Fruit fly (Drosophila melanogaster) whole organism, prepupa: ENCODE data around the gene Rac2.
A peak's percentile ranks its signal among the peaks of the same experiment; 100 is the strongest.

Experiments used
- Blimp-1 ChIP-seq: fragments of 200-800 bp; sonication (Bioruptor generic); optimal IDR thresholded peaks from 3 replicates; lab custom pipeline; 2017; ENCODE audit warnings: missing biosample characterization, missing genetic modification characterization, mild to moderate bottlenecking, moderate library complexity, missing genetic modification reagents
- CG10631 ChIP-seq: fragments of 200-800 bp; sonication (Bioruptor generic); optimal IDR thresholded peaks from 2 replicates; lab custom pipeline; 2016; ENCODE audit warnings: missing biosample characterization, missing genetic modification characterization
- CG11294 ChIP-seq: fragments of 200-800 bp; sonication (Bioruptor generic); IDR thresholded peaks from 2 replicates; pipeline ENCODE4 v1.3.6; 2022; ENCODE audit warnings: missing biosample characterization, missing genetic modification characterization
- CG11762 ChIP-seq: fragments of 200-800 bp; sonication (Bioruptor generic); optimal IDR thresholded peaks from 3 replicates; lab custom pipeline; 2016; ENCODE audit warnings: missing biosample characterization, missing genetic modification characterization; ENCODE audit not compliant: insufficient read depth
- CG11902 ChIP-seq: fragments of 200-800 bp; sonication (Bioruptor generic); optimal IDR thresholded peaks from 3 replicates; lab custom pipeline; 2016; ENCODE audit warnings: missing biosample characterization, missing genetic modification characterization
- CG15336 ChIP-seq: fragments of 200-800 bp; sonication (Bioruptor generic); IDR thresholded peaks from 2 replicates; pipeline ENCODE4 v1.3.6; 2022; ENCODE audit warnings: missing biosample characterization, missing genetic modification characterization
- CG16779 ChIP-seq: fragments of 200-800 bp; sonication (Bioruptor generic); optimal IDR thresholded peaks from 3 replicates; lab custom pipeline; 2017; ENCODE audit warnings: missing biosample characterization, mild to moderate bottlenecking, missing genetic modification characterization
- CG34406 ChIP-seq: fragments of 200-800 bp; sonication (Bioruptor generic); optimal IDR thresholded peaks from 3 replicates; lab custom pipeline; 2016; ENCODE audit warnings: missing biosample characterization, missing genetic modification characterization
- CG3919 ChIP-seq: fragments of 200-800 bp; sonication (Bioruptor generic); optimal IDR thresholded peaks from 3 replicates; lab custom pipeline; 2016; ENCODE audit warnings: missing biosample characterization, missing genetic modification characterization
- CG4318 ChIP-seq: fragments of 200-800 bp; sonication (Bioruptor generic); optimal IDR thresholded peaks from 3 replicates; lab custom pipeline; 2017; ENCODE audit warnings: missing biosample characterization, mild to moderate bottlenecking, missing genetic modification characterization
- CG6854 ChIP-seq: fragments of 200-800 bp; sonication (Bioruptor generic); optimal IDR thresholded peaks from 2 replicates; lab custom pipeline; 2017; ENCODE audit warnings: missing biosample characterization, mild to moderate bottlenecking, missing genetic modification characterization
- CG7368 ChIP-seq: fragments of 200-800 bp; sonication (Bioruptor generic); optimal IDR thresholded peaks from 3 replicates; lab custom pipeline; 2016; ENCODE audit warnings: missing biosample characterization, missing genetic modification characterization
- CG8319 ChIP-seq: fragments of 200-800 bp; sonication (Bioruptor generic); optimal IDR thresholded peaks from 3 replicates; lab custom pipeline; 2016; ENCODE audit warnings: missing biosample characterization, missing genetic modification characterization
- CG8632 ChIP-seq: fragments of 200-800 bp; sonication (Bioruptor generic); optimal IDR thresholded peaks from 3 replicates; lab custom pipeline; 2016; ENCODE audit warnings: missing biosample characterization, missing genetic modification characterization
- Eip75B ChIP-seq: fragments of 200-800 bp; sonication (Bioruptor generic); optimal IDR thresholded peaks from 3 replicates; lab custom pipeline; 2016; ENCODE audit warnings: missing biosample characterization, missing genetic modification characterization
- Eip78C ChIP-seq: fragments of 200-800 bp; sonication (Bioruptor generic); peaks from one replicate; lab custom pipeline; 2016; ENCODE audit warnings: missing biosample characterization, missing genetic modification characterization
- Eip93F ChIP-seq: fragments of 200-800 bp; sonication (Bioruptor generic); optimal IDR thresholded peaks from 2 replicates; lab custom pipeline; 2016; ENCODE audit warnings: missing biosample characterization, mild to moderate bottlenecking, missing genetic modification characterization
- Gug ChIP-seq: fragments of 200-800 bp; sonication (Bioruptor generic); IDR thresholded peaks from 2 replicates; pipeline ENCODE4 v1.3.6; 2022; ENCODE audit warnings: missing biosample characterization, missing genetic modification characterization
- Hr4 ChIP-seq: fragments of 200-800 bp; sonication (Bioruptor generic); optimal IDR thresholded peaks from 3 replicates; lab custom pipeline; 2016; ENCODE audit warnings: missing biosample characterization, missing genetic modification characterization
- Lpt ChIP-seq: fragments of 200-800 bp; sonication (Bioruptor generic); optimal IDR thresholded peaks from 3 replicates; lab custom pipeline; 2016; ENCODE audit warnings: missing biosample characterization, missing genetic modification characterization
- Sox102F ChIP-seq: fragments of 200-800 bp; sonication (Bioruptor generic); optimal IDR thresholded peaks from 2 replicates; lab custom pipeline; 2016; ENCODE audit warnings: missing biosample characterization, mild to moderate bottlenecking, missing genetic modification characterization
- Sox14 ChIP-seq: fragments of 200-800 bp; sonication (Bioruptor generic); optimal IDR thresholded peaks from 3 replicates; lab custom pipeline; 2016; ENCODE audit warnings: missing biosample characterization, missing genetic modification characterization
- acj6 ChIP-seq: fragments of 200-800 bp; sonication (Bioruptor generic); optimal IDR thresholded peaks from 3 replicates; lab custom pipeline; 2016; ENCODE audit warnings: missing biosample characterization, missing genetic modification characterization
- dsx ChIP-seq: fragments of 200-800 bp; optimal IDR thresholded peaks from 3 replicates; lab custom pipeline; 2019; ENCODE audit warnings: missing biosample characterization, mild to moderate bottlenecking, missing genetic modification characterization, moderate library complexity; ENCODE audit not compliant: poor library complexity, severe bottlenecking
- eg ChIP-seq: fragments of 200-800 bp; sonication (Bioruptor generic); IDR thresholded peaks from 3 replicates; pipeline ENCODE4 v1.3.6; 2022; ENCODE audit warnings: missing biosample characterization, missing genetic modification characterization
- esn ChIP-seq: fragments of 200-800 bp; sonication (Bioruptor generic); optimal IDR thresholded peaks from 2 replicates; lab custom pipeline; 2016; ENCODE audit warnings: missing biosample characterization, mild to moderate bottlenecking, missing genetic modification characterization, moderate library complexity
- fkh ChIP-seq: fragments of 200-800 bp; sonication (Bioruptor generic); optimal IDR thresholded peaks from 3 replicates; lab custom pipeline; 2017; ENCODE audit warnings: missing biosample characterization, mild to moderate bottlenecking, missing genetic modification characterization, moderate library complexity
- lz ChIP-seq: fragments of 200-800 bp; sonication (Bioruptor generic); optimal IDR thresholded peaks from 3 replicates; lab custom pipeline; 2016; ENCODE audit warnings: missing biosample characterization, missing genetic modification characterization
- net ChIP-seq: fragments of 200-800 bp; sonication (Bioruptor generic); optimal IDR thresholded peaks from 3 replicates; lab custom pipeline; 2016; ENCODE audit warnings: missing biosample characterization, missing genetic modification characterization
- salr ChIP-seq, 2 experiments: fragments of 200-800 bp; sonication (Bioruptor generic); optimal IDR thresholded peaks; 3 replicates each; lab custom pipeline; 2016 to 2018; ENCODE audit warnings: missing biosample characterization in 2 of 2, missing genetic modification characterization in 2 of 2, mild to moderate bottlenecking in 1 of 2
- spab ChIP-seq: fragments of 200-800 bp; sonication (Bioruptor generic); optimal IDR thresholded peaks from 2 replicates; lab custom pipeline; 2017; ENCODE audit warnings: missing biosample characterization, mild to moderate bottlenecking, missing genetic modification characterization, missing genetic modification reagents
- ss ChIP-seq, 2 experiments: fragments of 200-800 bp; sonication (Bioruptor generic); optimal IDR thresholded peaks; 2 replicates in 1 of 2; 3 replicates in 1 of 2; lab custom pipeline; 2017 to 2018; ENCODE audit warnings: mild to moderate bottlenecking in 2 of 2, missing biosample characterization in 2 of 2, missing genetic modification characterization in 2 of 2, moderate library complexity in 1 of 2
- svp ChIP-seq: fragments of 200-800 bp; sonication (Bioruptor generic); peaks from one replicate; lab custom pipeline; 2016; ENCODE audit warnings: missing biosample characterization, missing genetic modification characterization
- topi ChIP-seq: fragments of 200-800 bp; sonication (Bioruptor generic); optimal IDR thresholded peaks from 3 replicates; lab custom pipeline; 2016; ENCODE audit warnings: missing biosample characterization, missing genetic modification characterization
- vri ChIP-seq: fragments of 200-800 bp; sonication (Bioruptor generic); optimal IDR thresholded peaks from 3 replicates; lab custom pipeline; 2016; ENCODE audit warnings: missing biosample characterization, mild to moderate bottlenecking, missing genetic modification characterization

Rac2 gene

DNA sequence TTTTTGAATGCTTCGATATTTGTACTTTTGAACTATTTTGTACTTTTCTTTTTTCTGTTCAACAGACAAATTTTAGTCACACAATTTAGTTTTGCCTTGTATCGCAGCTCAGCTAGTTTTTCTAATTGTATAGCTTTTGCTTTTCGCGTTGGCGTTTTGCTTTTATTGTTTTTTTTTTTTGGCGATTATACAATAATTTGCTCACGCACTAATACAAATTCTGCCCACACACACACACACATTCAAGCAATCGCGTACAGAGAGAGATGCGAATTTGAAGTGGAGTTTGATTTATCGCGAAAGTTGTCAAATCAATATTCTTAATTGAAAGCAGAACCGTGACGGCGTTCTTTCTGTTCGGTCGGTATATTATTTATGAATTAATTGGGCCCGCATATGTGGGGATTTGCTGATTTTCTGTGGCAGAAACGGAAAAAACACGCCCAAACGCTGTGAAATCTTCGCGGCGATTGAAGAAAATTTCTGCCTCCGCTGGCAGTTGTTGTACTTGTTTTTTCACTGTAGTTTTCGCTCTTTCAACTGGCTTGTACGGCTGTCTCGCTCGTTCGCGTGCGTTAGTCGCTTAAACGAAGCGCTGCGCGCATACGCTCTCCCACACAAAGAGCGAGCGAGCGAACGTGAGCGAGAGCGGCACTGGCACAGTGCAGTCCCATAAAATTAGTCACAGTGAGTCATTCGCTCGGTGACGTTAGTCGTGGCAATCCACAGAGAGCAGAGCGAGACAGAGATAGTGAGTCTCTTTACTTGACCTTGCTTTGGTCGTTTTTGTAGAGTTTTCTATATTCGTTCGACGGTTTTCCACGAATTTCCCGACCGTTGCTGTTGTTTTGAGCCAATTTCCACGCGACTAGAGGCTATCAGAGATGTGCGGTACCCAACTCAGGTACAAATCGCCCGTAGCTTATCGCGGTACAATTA is at the start of gene Rac2 (continued):
- TF ChIP-seq fkh (GFP tag; lab: Kevin White, UChicago): peak; percentile 58
- TF ChIP-seq Sox14: peak; percentile 67
- no peak for TF ChIP-seq CG8319
- no peak for TF ChIP-seq CG8632
- TF ChIP-seq Blimp-1 (GFP tag; lab: Kevin White, UChicago): no peak
- peak; percentile 41 for TF ChIP-seq CG7368 (GFP tag; lab: Kevin White, UChicago)
- peak; percentile 83 for TF ChIP-seq Eip78C
- TF ChIP-seq CG6854 (GFP tag; lab: Kevin White, UChicago): peak; percentile 51
- TF ChIP-seq CG34406: peak; percentile 7
- TF ChIP-seq CG11902: no peak
- TF ChIP-seq Eip93F (GFP tag; lab: Kevin White, UChicago): no peak

DNA sequence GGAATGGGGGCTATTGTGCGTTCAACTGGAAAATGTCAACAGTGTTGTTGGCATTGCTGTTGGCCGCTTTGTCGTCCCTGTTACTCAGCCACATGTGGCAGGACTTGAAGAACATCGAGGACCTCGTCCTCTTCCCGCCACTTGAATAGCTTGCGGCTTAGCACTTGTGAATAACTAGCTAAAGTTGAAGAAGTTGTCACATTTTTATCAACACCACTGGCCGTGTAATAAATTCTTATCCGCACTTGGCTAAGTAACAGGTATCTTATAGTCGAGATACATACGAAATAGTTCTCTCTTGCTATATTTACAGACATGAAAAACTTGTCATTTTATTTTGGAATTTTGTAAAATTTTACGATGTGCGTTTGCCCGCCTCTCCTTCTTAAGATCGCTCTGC is 40.3 kb upstream of the Rac2 start, which contains the start of gene CG43292:
TSS of gene CG43292 (plus strand) at position 301 of the 400 bp plus-strand sequence.
- no peak for TF ChIP-seq CG11294 (GFP tag; lab: Robert Waterston, UW)
- TF ChIP-seq CG6854 (GFP tag; lab: Kevin White, UChicago): no peak
- no peak for TF ChIP-seq svp (GFP tag; lab: Kevin White, UChicago)
- TF ChIP-seq CG7368 (GFP tag; lab: Kevin White, UChicago): no peak
- no peak for TF ChIP-seq spab
- no peak for TF ChIP-seq Eip75B (GFP tag; lab: Kevin White, UChicago)
- TF ChIP-seq eg (GFP tag; lab: Robert Waterston, UW): no peak
- no peak for TF ChIP-seq Sox14
- no peak for TF ChIP-seq CG10631 (GFP tag; lab: Kevin White, UChicago)
- no peak for TF ChIP-seq CG3919
- no peak for TF ChIP-seq vri (GFP tag; lab: Kevin White, UChicago)
- no peak for TF ChIP-seq Eip93F (GFP tag; lab: Kevin White, UChicago)
- TF ChIP-seq ss (GFP tag; optimal IDR thresholded peaks at IDR 0.05; lab: Kevin White, UChicago): no peak
- no peak for TF ChIP-seq esn (GFP tag; lab: Kevin White, UChicago)
- TF ChIP-seq CG11762: no peak
- TF ChIP-seq Gug (GFP tag; lab: Robert Waterston, UW): no peak
- TF ChIP-seq Lpt (GFP tag; lab: Kevin White, UChicago): no peak

- no peak for TF ChIP-seq CG8632
- TF ChIP-seq net (GFP tag; lab: Kevin White, UChicago): no peak
- no peak for TF ChIP-seq Blimp-1 (GFP tag; lab: Kevin White, UChicago)
- no peak for TF ChIP-seq CG8319
- no peak for TF ChIP-seq vri (GFP tag; lab: Kevin White, UChicago)
- no peak for TF ChIP-seq Lpt (GFP tag; lab: Kevin White, UChicago)
- TF ChIP-seq salr (GFP tag; optimal IDR thresholded peaks at IDR 0.05; lab: Kevin White, UChicago): no peak
- no peak for TF ChIP-seq CG4318 (GFP tag; lab: Kevin White, UChicago)
Measured at dm6 chr3L:7471259-7471658, 36.3 kb upstream of the Rac2 start, which contains the start of gene CG8541. Gene CG8541, plus strand, starts transcription at chr3L:7471559.

- no peak for TF ChIP-seq Eip78C
- no peak for TF ChIP-seq acj6 (GFP tag; lab: Kevin White, UChicago)
- no peak for TF ChIP-seq topi (GFP tag; lab: Kevin White, UChicago)
- TF ChIP-seq CG11294 (GFP tag; lab: Robert Waterston, UW): no peak
- TF ChIP-seq net (GFP tag; lab: Kevin White, UChicago): no peak
- no peak for TF ChIP-seq Hr4
- TF ChIP-seq Sox102F (GFP tag; lab: Kevin White, UChicago): no peak
- TF ChIP-seq ss (GFP tag; optimal IDR thresholded peaks at IDR 0.05; lab: Kevin White, UChicago): no peak
- TF ChIP-seq vri (GFP tag; lab: Kevin White, UChicago): no peak
- TF ChIP-seq salr (GFP tag; optimal IDR thresholded peaks at IDR 0.05; lab: Kevin White, UChicago): no peak
- no peak for TF ChIP-seq CG16779 (tag; lab: Kevin White, UChicago)
- no peak for TF ChIP-seq CG7368 (GFP tag; lab: Kevin White, UChicago)
- no peak for TF ChIP-seq fkh (GFP tag; lab: Kevin White, UChicago)
- TF ChIP-seq svp (GFP tag; lab: Kevin White, UChicago): no peak
- TF ChIP-seq dsx (GFP tag; lab: Kevin White, UChicago): no peak
- TF ChIP-seq CG15336: no peak
- TF ChIP-seq lz (GFP tag; lab: Kevin White, UChicago): no peak
- TF ChIP-seq eg (GFP tag; lab: Robert Waterston, UW): no peak
Measured at dm6 chr3L:7470202-7470601, 35.2 kb upstream of the Rac2 start, which contains the start of gene CG8543. Gene CG8543, minus strand, starts transcription at chr3L:7470302.
